Worm (Caenorhabditis elegans): Measurements from ENCODE around the gene W02C12.2.

W02C12.2 gene

ce11 chrIV:4042274-4042673, 34.5 kb upstream of the W02C12.2 start, which contains the start of gene cdc-73:
Gene cdc-73, plus strand, starts transcription at chrIV:4042575.
- TF ChIP-seq nhr-6 (tag; optimal IDR thresholded peaks at IDR 0.05), result peak; percentile 5
- TF ChIP-seq lin-15B (tag; optimal IDR thresholded peaks at IDR 0.05), result no peak
- peak; percentile 45 for TF ChIP-seq lin-38 (GFP tag; IDR thresholded peaks at IDR 0.05)
- 0 out of 2 replicates have a peak, but pooled peaks have one; percentile 21 for TF ChIP-seq hmg-1.1 (GFP tag; IDR thresholded peaks at IDR 0.05)
- TF ChIP-seq dpl-1 (GFP tag; optimal IDR thresholded peaks at IDR 0.05), result peak; percentile 91
- TF ChIP-seq unc-130 (GFP tag; optimal IDR thresholded peaks at IDR 0.05), result peak; percentile 79
- no peak for TF ChIP-seq nhr-77 (tag; optimal IDR thresholded peaks at IDR 0.05)
- TF ChIP-seq lsy-2 (tag; optimal IDR thresholded peaks at IDR 0.05), result peak in 1 of 2 experiments; percentile 56
- TF ChIP-seq mes-2 (tag; optimal IDR thresholded peaks at IDR 0.05; ENCODE audit: poor library complexity, severe bottlenecking), result peak; percentile 96
- TF ChIP-seq duxl-1 (tag; optimal IDR thresholded peaks at IDR 0.05; ENCODE audit: poor library complexity), result peak; percentile 21
- TF ChIP-seq lin-39 (tag; optimal IDR thresholded peaks at IDR 0.05), result no peak
- peak in 1 of 2 experiments; percentile 70 for TF ChIP-seq hif-1 (tag; optimal IDR thresholded peaks at IDR 0.05)
- TF ChIP-seq snpc-1.2 (GFP tag; IDR thresholded peaks at IDR 0.05), result no peak

ce11 chrIV:4041006-4041405, 33.2 kb upstream of the W02C12.2 start:
- TF ChIP-seq dmd-6 (GFP tag; IDR thresholded peaks at IDR 0.05), result no peak
- TF ChIP-seq lin-1 (GFP tag; IDR thresholded peaks at IDR 0.05), result no peak
- peak; percentile 61 for TF ChIP-seq ceh-28 (tag; optimal IDR thresholded peaks at IDR 0.05)
- peak; percentile 23; the same call in 1 of the 2 replicates for TF ChIP-seq set-16 (GFP tag; IDR thresholded peaks at IDR 0.05)
- TF ChIP-seq nhr-42 (GFP tag; IDR thresholded peaks at IDR 0.05), result no peak

- TF ChIP-seq ctbp-1 (GFP tag; IDR thresholded peaks at IDR 0.05), result no peak
- TF ChIP-seq zip-2 (tag; optimal IDR thresholded peaks at IDR 0.05), result no peak
- no peak for TF ChIP-seq ztf-7 (tag; optimal IDR thresholded peaks at IDR 0.05)
- TF ChIP-seq unc-130 (GFP tag; optimal IDR thresholded peaks at IDR 0.05), result no peak
- TF ChIP-seq set-16 (GFP tag; IDR thresholded peaks at IDR 0.05), result no peak
- no peak for TF ChIP-seq fkh-10 (GFP tag; optimal IDR thresholded peaks at IDR 0.05)
- TF ChIP-seq ztf-11 (tag; optimal IDR thresholded peaks at IDR 0.05), result no peak
- TF ChIP-seq tag-97 (GFP tag; IDR thresholded peaks at IDR 0.05), result no peak
These were observed 32.2 kb upstream of the W02C12.2 start, which contains the start of gene F35F11.2 for ce11 chrIV:4039984-4040383. Gene F35F11.2, plus strand, starts transcription at chrIV:4040284.

ce11 chrIV:4034883-4035282, 27.1 kb upstream of the W02C12.2 start, which contains the start of gene hlh-30:
Gene hlh-30, minus strand, starts transcription at chrIV:4034951.
- TF ChIP-seq spr-1 (tag; optimal IDR thresholded peaks at IDR 0.05) (no peak), mes-2 (tag; optimal IDR thresholded peaks at IDR 0.05; ENCODE audit: poor library complexity, severe bottlenecking) (peak; percentile 11), madf-9 (GFP tag; conservative IDR thresholded peaks at IDR 0.05) (0 out of 2 replicates have a peak, but pooled peaks have one; percentile 37), snpc-1.2 (GFP tag; IDR thresholded peaks at IDR 0.05) (no peak), mep-1 (tag; optimal IDR thresholded peaks at IDR 0.05) (peak; percentile 67), lsy-2 (tag; optimal IDR thresholded peaks at IDR 0.05) (peak in 1 of 2 experiments; percentile 71), daf-16 (GFP tag; optimal IDR thresholded peaks at IDR 0.05) (no peak), daf-16 (tag; optimal IDR thresholded peaks at IDR 0.05) (peak; percentile 12), egl-43 (GFP tag; IDR thresholded peaks at IDR 0.05) (peak; percentile 68), ceh-32 (tag; optimal IDR thresholded peaks at IDR 0.05; ENCODE audit: poor library complexity) (no peak), hlh-30 (tag; optimal IDR thresholded peaks at IDR 0.05; ENCODE audit: insufficient read depth) (no peak), lin-15B (tag; optimal IDR thresholded peaks at IDR 0.05) (no peak), dmd-6 (GFP tag; IDR thresholded peaks at IDR 0.05) (peak; percentile 70), nhr-11 (tag; optimal IDR thresholded peaks at IDR 0.05) (peak; percentile 35), nhr-6 (tag; optimal IDR thresholded peaks at IDR 0.05) (peak; percentile 20), ceh-44 (GFP tag; IDR thresholded peaks at IDR 0.05) (0 out of 2 replicates have a peak, but pooled peaks have one; percentile 10), tra-1 (GFP tag; IDR thresholded peaks at IDR 0.05) (0 out of 2 replicates have a peak, but pooled peaks have one; percentile 38), dve-1 (tag; optimal IDR thresholded peaks at IDR 0.05; ENCODE audit: insufficient read depth) (peak; percentile 29), aha-1 (tag) (peak; percentile 82), fkh-10 (GFP tag; optimal IDR thresholded peaks at IDR 0.05) (peak; percentile 30), lim-7 (GFP tag; IDR thresholded peaks at IDR 0.05) (0 out of 2 replicates have a peak, but pooled peaks have one; percentile 25), dpl-1 (GFP tag; optimal IDR thresholded peaks at IDR 0.05) (no peak), pha-4 (GFP tag; IDR thresholded peaks at IDR 0.05) (0 out of 2 replicates have a peak, but pooled peaks have one; percentile 7), pha-4 (tag; optimal IDR thresholded peaks at IDR 0.05) (no peak), F10B5.3 (tag; optimal IDR thresholded peaks at IDR 0.05) (no peak), hif-1 (tag; optimal IDR thresholded peaks at IDR 0.05) (peak in 1 of 2 experiments; percentile 73), hmg-1.1 (GFP tag; IDR thresholded peaks at IDR 0.05) (peak; percentile 87), ceh-82 (tag; optimal IDR thresholded peaks at IDR 0.05) (no peak), ceh-20 (GFP tag; IDR thresholded peaks at IDR 0.05) (no peak), lin-39 (tag; optimal IDR thresholded peaks at IDR 0.05) (no peak), set-16 (GFP tag; IDR thresholded peaks at IDR 0.05) (peak; percentile 90), lin-38 (GFP tag; IDR thresholded peaks at IDR 0.05) (peak; percentile 38; the same call in 1 of the 2 replicates)
